Worm (Caenorhabditis elegans) whole organism, mixed stage, embryonic: ENCODE data around the gene dyrb-1.
A peak's percentile ranks its signal among the peaks of the same experiment; 100 is the strongest.

Source experiments
- elt-1 ChIP-seq: sonication (generic microtip); optimal IDR thresholded peaks from 2 replicates; lab custom pipeline; 2017; ENCODE audit warnings: missing genetic modification characterization, mild to moderate bottlenecking, missing compliant biosample characterization, antibody characterized with exemption, moderate library complexity, borderline replicate concordance; ENCODE audit not compliant: insufficient read depth
- ztf-11 ChIP-seq: fragments of 150-350 bp; optimal IDR thresholded peaks from 2 replicates; lab custom pipeline; 2014; ENCODE audit warnings: missing biosample characterization, missing genetic modification characterization

DNA sequence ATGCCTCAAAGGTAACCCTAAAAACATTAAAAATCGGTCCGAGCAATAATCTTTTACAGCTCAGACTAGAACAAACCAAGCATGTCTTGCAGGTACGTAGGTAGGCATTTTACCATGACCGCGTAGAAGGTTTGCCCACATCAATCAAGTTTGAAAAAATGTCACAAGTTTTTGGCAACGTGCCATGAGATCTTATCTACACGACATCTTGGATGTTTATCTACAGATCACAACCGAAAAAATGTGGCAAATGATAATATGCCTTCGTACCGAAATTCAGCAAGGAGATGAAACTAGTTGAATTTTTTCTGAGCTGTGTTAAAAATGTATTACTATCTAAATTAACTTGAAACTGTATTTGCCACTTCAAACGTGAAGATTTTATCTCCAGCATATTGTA is 42.5 kb downstream of the dyrb-1 start:
- TF ChIP-seq ztf-11 (tag; lab: Kevin White, UChicago) (no peak), elt-1 (tag; lab: Kevin White, UChicago) (peak; percentile 88)
